Worm (Caenorhabditis elegans) whole organism, young adult: Measurements from ENCODE around the gene C53D6.11.

Experiments used
- B0035.1 ChIP-seq: sonication (generic microtip); optimal IDR thresholded peaks from 2 replicates; lab custom pipeline; 2016; ENCODE audit warnings: missing genetic modification characterization, mild to moderate bottlenecking, missing compliant biosample characterization, missing genotype, missing genetic modification reagents
- F23B12.7 ChIP-seq: sonication (generic microtip); optimal IDR thresholded peaks from 2 replicates; lab custom pipeline; 2017; ENCODE audit warnings: missing genetic modification characterization, mild to moderate bottlenecking, missing compliant biosample characterization, antibody characterized with exemption, moderate library complexity; ENCODE audit not compliant: insufficient read depth
- F55B11.4 ChIP-seq: sonication (generic microtip); optimal IDR thresholded peaks from 2 replicates; lab custom pipeline; 2016; ENCODE audit warnings: missing compliant biosample characterization, missing genetic modification characterization, borderline replicate concordance; ENCODE audit not compliant: insufficient read depth
- F57A8.1 ChIP-seq: fragments of 200-800 bp; sonication (Bioruptor generic); optimal IDR thresholded peaks from 2 replicates; lab custom pipeline; 2018; ENCODE audit warnings: mild to moderate bottlenecking, missing genetic modification characterization, moderate library complexity, missing compliant biosample characterization
- K12H6.12 ChIP-seq: fragments of 200-800 bp; sonication (Bioruptor generic); optimal IDR thresholded peaks from 2 replicates; lab custom pipeline; 2018; ENCODE audit warnings: mild to moderate bottlenecking, missing genetic modification characterization, missing compliant biosample characterization
- Y53G8AR.9 ChIP-seq: fragments of 200-800 bp; sonication (Bioruptor generic); conservative IDR thresholded peaks from 2 replicates; pipeline ENCODE4 v1.3.6; 2022; ENCODE audit warnings: missing genetic modification reagents, missing genetic modification characterization, missing compliant biosample characterization
- Y79H2A.3 ChIP-seq: fragments of 200-800 bp; sonication (Bioruptor generic); conservative IDR thresholded peaks from 2 replicates; pipeline ENCODE4 v1.3.6; 2022; ENCODE audit warnings: missing genetic modification reagents, missing genetic modification characterization, missing compliant biosample characterization
- Y95B8A.8 ChIP-seq: fragments of 200-800 bp; sonication (Bioruptor generic); IDR thresholded peaks from 2 replicates; pipeline ENCODE4 v1.3.6; 2022; ENCODE audit warnings: missing genetic modification reagents, missing genetic modification characterization, missing compliant biosample characterization
- ZK185.1 ChIP-seq: sonication (generic microtip); optimal IDR thresholded peaks from 2 replicates; lab custom pipeline; 2016; ENCODE audit warnings: mild to moderate bottlenecking, missing genetic modification characterization, missing compliant biosample characterization; ENCODE audit not compliant: poor library complexity, severe bottlenecking
- ceh-27 ChIP-seq: fragments of 200-800 bp; sonication (Bioruptor generic); optimal IDR thresholded peaks from 2 replicates; lab custom pipeline; 2018; ENCODE audit warnings: mild to moderate bottlenecking, missing genetic modification characterization, moderate library complexity, missing compliant biosample characterization
- ceh-79 ChIP-seq: sonication (generic microtip); optimal IDR thresholded peaks from 2 replicates; lab custom pipeline; 2017; ENCODE audit warnings: mild to moderate bottlenecking, missing genetic modification characterization, missing compliant biosample characterization
- chd-7 ChIP-seq: sonication (generic microtip); optimal IDR thresholded peaks from 2 replicates; lab custom pipeline; 2016; ENCODE audit warnings: mild to moderate bottlenecking, missing genetic modification characterization, moderate library complexity, missing compliant biosample characterization
- die-1 ChIP-seq: sonication (generic microtip); optimal IDR thresholded peaks from 2 replicates; lab custom pipeline; 2016; ENCODE audit warnings: missing genotype, mild to moderate bottlenecking, missing genetic modification characterization, missing compliant biosample characterization
- dox-1 ChIP-seq: fragments of 200-800 bp; sonication (Bioruptor generic); IDR thresholded peaks from 2 replicates; pipeline ENCODE4 v1.3.6; 2022; ENCODE audit warnings: missing genetic modification reagents, missing genetic modification characterization, missing compliant biosample characterization
- dpl-1 ChIP-seq: fragments of 150-350 bp; optimal IDR thresholded peaks from 2 replicates; lab custom pipeline; 2014; ENCODE audit warnings: missing biosample characterization, missing genetic modification reagents, missing genetic modification characterization
- efl-1 ChIP-seq: fragments of 150-350 bp; optimal IDR thresholded peaks from 2 replicates; lab custom pipeline; 2014; ENCODE audit warnings: missing biosample characterization, missing genetic modification reagents, missing genetic modification characterization
- egl-44 ChIP-seq: fragments of 200-800 bp; sonication (Bioruptor generic); IDR thresholded peaks from 2 replicates; pipeline ENCODE4 v1.3.6; 2022; ENCODE audit warnings: missing genetic modification reagents, missing genetic modification characterization, missing compliant biosample characterization
- egrh-3 ChIP-seq: fragments of 200-800 bp; sonication (Bioruptor generic); IDR thresholded peaks from 2 replicates; pipeline ENCODE4 v1.3.6; 2022; ENCODE audit warnings: missing genetic modification reagents, missing genetic modification characterization, missing compliant biosample characterization
- ets-4 ChIP-seq: fragments of 200-800 bp; sonication (Bioruptor generic); optimal IDR thresholded peaks from 2 replicates; lab custom pipeline; 2018; ENCODE audit warnings: mild to moderate bottlenecking, missing genetic modification characterization, missing compliant biosample characterization
- hlh-26 ChIP-seq: fragments of 200-800 bp; sonication (Bioruptor generic); conservative IDR thresholded peaks from 2 replicates; pipeline ENCODE4 v1.3.6; 2022; ENCODE audit warnings: missing genetic modification reagents, missing genetic modification characterization, missing compliant biosample characterization
- hmg-1.2 ChIP-seq: fragments of 200-800 bp; sonication (Bioruptor generic); IDR thresholded peaks from 2 replicates; pipeline ENCODE4 v1.3.6; 2022; ENCODE audit warnings: missing genetic modification reagents, missing genetic modification characterization, missing compliant biosample characterization
- hmg-20 ChIP-seq: fragments of 200-800 bp; sonication (Bioruptor generic); IDR thresholded peaks from 2 replicates; pipeline ENCODE4 v1.3.6; 2022; ENCODE audit warnings: missing genetic modification reagents, missing genetic modification characterization, missing compliant biosample characterization
- hrde-1 ChIP-seq: sonication (generic microtip); optimal IDR thresholded peaks from 2 replicates; lab custom pipeline; 2016; ENCODE audit warnings: missing genetic modification characterization, mild to moderate bottlenecking, missing compliant biosample characterization, moderate library complexity, missing genotype, missing genetic modification reagents, borderline replicate concordance
- hsf-1 ChIP-seq: fragments of 200-800 bp; sonication (Bioruptor generic); IDR thresholded peaks from 2 replicates; pipeline ENCODE4 v1.3.6; 2022; ENCODE audit warnings: missing genetic modification reagents, missing genetic modification characterization, missing compliant biosample characterization
- let-526 ChIP-seq: fragments of 200-800 bp; sonication (Bioruptor generic); IDR thresholded peaks from 2 replicates; pipeline ENCODE4 v1.3.6; 2022; ENCODE audit warnings: missing genetic modification reagents, missing genetic modification characterization, missing compliant biosample characterization
- let-607 ChIP-seq, 2 experiments: fragments of 200-800 bp in 1 of 2; sonication (Bioruptor generic) in 1 of 2; sonication (generic microtip) in 1 of 2; optimal IDR thresholded peaks; 2 replicates each; lab custom pipeline; 2016 to 2018; ENCODE audit warnings: mild to moderate bottlenecking in 2 of 2, missing compliant biosample characterization in 2 of 2, missing genetic modification characterization in 2 of 2, moderate library complexity in 2 of 2, missing genotype in 1 of 2
- lin-54 ChIP-seq: fragments of 200-800 bp; sonication (Bioruptor generic); optimal IDR thresholded peaks from 2 replicates; lab custom pipeline; 2018; ENCODE audit warnings: mild to moderate bottlenecking, missing genetic modification characterization, missing compliant biosample characterization
- lsy-27 ChIP-seq: sonication (generic microtip); optimal IDR thresholded peaks from 2 replicates; lab custom pipeline; 2017; ENCODE audit warnings: missing genetic modification characterization, mild to moderate bottlenecking, missing compliant biosample characterization, antibody characterized with exemption, missing genotype, borderline replicate concordance; ENCODE audit not compliant: insufficient read depth
- madf-10 ChIP-seq: sonication (generic microtip); optimal IDR thresholded peaks from 2 replicates; lab custom pipeline; 2016; ENCODE audit warnings: mild to moderate bottlenecking, missing genetic modification characterization, missing compliant biosample characterization
- mcd-1 ChIP-seq: fragments of 200-800 bp; sonication (Bioruptor generic); IDR thresholded peaks from 2 replicates; pipeline ENCODE4 v1.3.6; 2022; ENCODE audit warnings: missing genetic modification reagents, missing genetic modification characterization, missing compliant biosample characterization
- mes-4 ChIP-seq: sonication (generic microtip); optimal IDR thresholded peaks from 2 replicates; lab custom pipeline; 2016; ENCODE audit warnings: missing genotype, missing genetic modification characterization, missing compliant biosample characterization
- nfya-2 ChIP-seq: fragments of 200-800 bp; sonication (Bioruptor generic); IDR thresholded peaks from 2 replicates; pipeline ENCODE4 v1.3.6; 2022; ENCODE audit warnings: missing genetic modification reagents, missing genetic modification characterization, missing compliant biosample characterization
- nhr-120 ChIP-seq: fragments of 200-800 bp; sonication (Bioruptor generic); IDR thresholded peaks from 2 replicates; pipeline ENCODE4 v1.3.6; 2022; ENCODE audit warnings: missing genetic modification characterization, missing compliant biosample characterization
- pbrm-1 ChIP-seq: fragments of 200-800 bp; sonication (Bioruptor generic); IDR thresholded peaks from 2 replicates; pipeline ENCODE4 v1.3.6; 2022; ENCODE audit warnings: missing genetic modification reagents, missing genetic modification characterization, missing compliant biosample characterization
- rcor-1 ChIP-seq: fragments of 200-800 bp; sonication (Bioruptor generic); IDR thresholded peaks from 2 replicates; pipeline ENCODE4 v1.3.6; 2022; ENCODE audit warnings: missing genetic modification reagents, missing genetic modification characterization, missing compliant biosample characterization
- rec-8 ChIP-seq, 2 experiments: sonication (generic microtip); optimal IDR thresholded peaks; 2 replicates each; lab custom pipeline; 2016; ENCODE audit warnings: mild to moderate bottlenecking in 2 of 2, missing genetic modification characterization in 2 of 2, missing genetic modification reagents in 2 of 2, missing genotype in 2 of 2, missing biosample characterization in 1 of 2, missing compliant biosample characterization in 1 of 2, moderate library complexity in 1 of 2
- rpc-1 ChIP-seq, 2 experiments: fragments of 150-350 bp in 1 of 2; sonication (generic microtip) in 1 of 2; optimal IDR thresholded peaks; 2 replicates each; lab custom pipeline; 2014 to 2018; ENCODE audit warnings: missing biosample characterization in 1 of 2, missing genetic modification characterization in 1 of 2, missing genetic modification reagents in 1 of 2, missing genotype in 1 of 2
- sdz-38 ChIP-seq: sonication (generic microtip); optimal IDR thresholded peaks from 2 replicates; lab custom pipeline; 2016; ENCODE audit warnings: missing genotype, missing genetic modification characterization, missing compliant biosample characterization
- snpc-3.4 ChIP-seq: sonication (generic microtip); optimal IDR thresholded peaks from 2 replicates; lab custom pipeline; 2017; ENCODE audit warnings: missing genetic modification characterization, mild to moderate bottlenecking, missing compliant biosample characterization, antibody characterized with exemption, moderate library complexity, missing genotype, missing genetic modification reagents
- unc-62 ChIP-seq: fragments of 150-350 bp; optimal IDR thresholded peaks from 2 replicates; lab custom pipeline; 2014; ENCODE audit warnings: missing biosample characterization, missing genetic modification reagents, missing genetic modification characterization
- xnd-1 ChIP-seq: sonication (generic microtip); optimal IDR thresholded peaks from 2 replicates; lab custom pipeline; 2016; ENCODE audit warnings: missing genotype, missing genetic modification reagents, missing genetic modification characterization, missing compliant biosample characterization
- zfh-2 ChIP-seq: fragments of 200-800 bp; sonication (Bioruptor generic); conservative IDR thresholded peaks from 2 replicates; pipeline ENCODE4 v1.3.6; 2022; ENCODE audit warnings: missing genetic modification reagents, missing genetic modification characterization, missing compliant biosample characterization
- zim-3 ChIP-seq: sonication (generic microtip); optimal IDR thresholded peaks from 2 replicates; lab custom pipeline; 2017; ENCODE audit warnings: mild to moderate bottlenecking, missing genetic modification characterization, moderate library complexity, missing compliant biosample characterization

The C53D6.11 gene

DNA sequence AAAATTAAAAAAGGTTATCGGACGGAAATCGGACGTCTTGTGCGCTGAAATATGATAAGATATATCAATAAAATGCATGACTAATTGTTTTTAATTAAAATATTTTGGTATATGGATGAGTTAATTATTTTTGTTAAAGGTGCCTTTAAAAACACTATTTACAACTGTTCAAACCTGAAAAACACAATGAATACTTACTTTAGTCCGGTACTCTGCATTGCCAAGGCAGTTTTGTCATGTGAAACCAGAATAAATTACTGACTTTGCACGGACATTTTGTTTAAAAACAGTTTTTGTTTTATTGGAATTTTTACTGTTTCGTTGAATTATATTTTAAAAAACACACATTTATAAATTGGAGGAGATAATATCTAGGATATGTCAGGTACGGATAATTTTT, 42.4 kb upstream of the C53D6.11 start, which contains the start of gene suex-2:
Gene suex-2, plus strand, starts transcription at position 301 of the 400 bp plus-strand sequence.
- TF ChIP-seq egrh-3 (no peak), rec-8 (tag; optimal IDR thresholded peaks at IDR 0.05; lab: Kevin White, UChicago) (no peak), ZK185.1 (tag; lab: Kevin White, UChicago) (no peak), mcd-1 (GFP tag; lab: Robert Waterston, UW) (no peak), efl-1 (GFP tag; lab: Kevin White, UChicago) (no peak), die-1 (tag; lab: Kevin White, UChicago) (no peak), hmg-1.2 (GFP tag; lab: Robert Waterston, UW) (no peak)

- no peak for TF ChIP-seq ceh-79 (tag; lab: Kevin White, UChicago)
- peak; percentile 19 for TF ChIP-seq madf-10 (tag; lab: Kevin White, UChicago)
- TF ChIP-seq nfya-2, result no peak
- TF ChIP-seq F57A8.1 (GFP tag; lab: Kevin White, UChicago), result no peak
- TF ChIP-seq Y79H2A.3 (GFP tag; lab: Robert Waterston, UW), result no peak; the same call in 1 of the 2 replicates
- no peak for TF ChIP-seq chd-7 (tag; lab: Kevin White, UChicago)
- peak in 1 of 2 experiments; percentile 55 for TF ChIP-seq let-607 (tag; optimal IDR thresholded peaks at IDR 0.05; lab: Kevin White, UChicago)
- no peak for TF ChIP-seq let-526 (GFP tag; lab: Robert Waterston, UW)
- peak; percentile 8 for TF ChIP-seq xnd-1 (tag; lab: Kevin White, UChicago)
- peak; percentile 22 for TF ChIP-seq zim-3 (tag; lab: Kevin White, UChicago)
- peak; percentile 37 for TF ChIP-seq hrde-1 (tag; lab: Kevin White, UChicago)
- TF ChIP-seq nhr-120 (GFP tag; lab: Robert Waterston, UW), result no peak
- no peak for TF ChIP-seq mes-4 (tag; lab: Kevin White, UChicago)
- TF ChIP-seq rcor-1 (GFP tag; lab: Robert Waterston, UW), result 0 out of 2 replicates have a peak, but pooled peaks have one; percentile 13
- 0 out of 2 replicates have a peak, but pooled peaks have one; percentile 44 for TF ChIP-seq Y53G8AR.9
- no peak for TF ChIP-seq dpl-1 (GFP tag; lab: Kevin White, UChicago)
- no peak for TF ChIP-seq ets-4 (GFP tag; lab: Kevin White, UChicago)
- no peak for TF ChIP-seq sdz-38 (tag; lab: Kevin White, UChicago)
- no peak for TF ChIP-seq efl-1 (GFP tag; lab: Kevin White, UChicago)
- TF ChIP-seq pbrm-1 (GFP tag; lab: Robert Waterston, UW), result no peak
- TF ChIP-seq K12H6.12, result peak; percentile 40
- peak; percentile 55; the same call in 1 of the 2 replicates for TF ChIP-seq dox-1 (GFP tag; lab: Robert Waterston, UW)
- TF ChIP-seq hmg-1.2 (GFP tag; lab: Robert Waterston, UW), result no peak
- peak; percentile 82 for TF ChIP-seq ceh-27 (GFP tag; lab: Kevin White, UChicago)
- no peak for TF ChIP-seq F55B11.4
- TF ChIP-seq zfh-2 (GFP tag; lab: Robert Waterston, UW), result no peak
- no peak for TF ChIP-seq lsy-27 (tag; lab: Kevin White, UChicago)
- no peak for TF ChIP-seq egl-44 (GFP tag; lab: Robert Waterston, UW)
- no peak for TF ChIP-seq rpc-1 (optimal IDR thresholded peaks at IDR 0.05; lab: Kevin White, UChicago)
- TF ChIP-seq rpc-1 (tag; optimal IDR thresholded peaks at IDR 0.05; lab: Kevin White, UChicago), result no peak
- peak; percentile 36 for TF ChIP-seq snpc-3.4 (tag; lab: Kevin White, UChicago)
- peak; percentile 43 for TF ChIP-seq lin-54
- no peak for TF ChIP-seq hmg-20 (GFP tag; lab: Robert Waterston, UW)
- TF ChIP-seq hlh-26 (GFP tag; lab: Robert Waterston, UW), result no peak
- TF ChIP-seq unc-62 (GFP tag; lab: Kevin White, UChicago), result no peak
- peak; percentile 13 for TF ChIP-seq B0035.1 (tag; lab: Kevin White, UChicago)
- no peak for TF ChIP-seq Y95B8A.8 (GFP tag; lab: Robert Waterston, UW)
- TF ChIP-seq hsf-1 (GFP tag; lab: Robert Waterston, UW), result no peak
- TF ChIP-seq F23B12.7 (tag; lab: Kevin White, UChicago), result peak; percentile 30
Observed at ce11 chrIV:8973249-8973958, 37.0 kb upstream of the C53D6.11 start, which contains the start of gene C53B4.3. TSS of gene C53B4.3 (minus strand) at chrIV:8973712.
